Fruit fly (Drosophila melanogaster): ENCODE measurements around the gene CG18530.

DNA sequence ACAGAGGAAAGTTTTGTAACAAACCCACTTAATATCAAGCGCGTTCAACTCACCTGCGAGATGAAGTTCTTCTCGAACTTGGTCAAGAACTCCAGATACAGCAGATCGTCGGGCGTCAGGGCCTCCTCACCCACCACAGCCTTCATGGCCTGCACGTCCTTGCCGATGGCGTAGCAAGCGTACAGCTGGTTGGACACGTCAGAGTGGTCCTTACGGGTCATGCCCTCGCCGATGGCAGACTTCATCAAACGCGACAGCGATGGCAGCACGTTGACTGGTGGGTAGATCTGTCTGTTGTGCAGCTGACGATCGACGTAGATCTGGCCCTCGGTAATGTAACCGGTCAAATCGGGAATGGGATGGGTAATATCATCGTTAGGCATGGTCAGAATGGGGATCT lies 8.2 kb upstream of the CG18530 start:
- TF ChIP-seq CG8301 (tag; optimal IDR thresholded peaks at IDR 0.05) (no peak), CG14655 (GFP tag; optimal IDR thresholded peaks at IDR 0.05) (no peak), CG15710 (tag; optimal IDR thresholded peaks at IDR 0.05) (no peak)
